Worm (Caenorhabditis elegans): ENCODE results near the gene ceh-16.

DNA sequence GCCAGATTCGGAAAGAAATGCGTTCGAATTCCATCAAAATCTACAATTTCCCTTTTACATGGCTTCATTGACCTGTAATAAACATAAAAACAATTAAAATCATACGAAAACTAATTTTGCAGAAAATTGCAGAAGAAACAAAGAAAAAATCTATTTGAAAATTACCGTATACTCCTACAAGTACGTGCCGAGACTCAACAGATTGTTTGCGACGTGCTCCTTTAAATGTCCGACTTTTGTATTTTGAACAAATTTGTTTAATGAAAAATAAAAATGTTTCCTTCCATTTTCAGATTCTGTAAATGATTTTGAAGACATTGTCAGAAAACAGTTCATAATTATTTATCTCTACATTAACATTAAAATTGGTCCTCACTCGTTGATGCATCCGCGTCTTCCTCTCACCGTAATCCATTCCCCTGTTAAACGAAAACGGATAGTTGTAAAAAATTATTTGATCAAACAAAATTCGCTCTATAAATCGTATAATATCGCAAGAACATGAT, 52.5 kb downstream of the ceh-16 start, which contains the start of gene pgl-2:
- TF ChIP-seq ztf-29 (GFP tag; IDR thresholded peaks at IDR 0.05) (no peak), med-1 (GFP tag; optimal IDR thresholded peaks at IDR 0.05; ENCODE audit: insufficient read depth) (no peak), cog-1 (tag; optimal IDR thresholded peaks at IDR 0.05) (no peak), flt-1 (GFP tag; IDR thresholded peaks at IDR 0.05) (no peak), ztf-23 (GFP tag; IDR thresholded peaks at IDR 0.05) (no peak), ref-1 (GFP tag; conservative IDR thresholded peaks at IDR 0.05) (no peak), tab-1 (GFP tag; IDR thresholded peaks at IDR 0.05) (no peak), T22C8.4 (GFP tag; IDR thresholded peaks at IDR 0.05) (no peak), klf-2 (GFP tag; conservative IDR thresholded peaks at IDR 0.05) (no peak)

Measured in whole organism, midembryonic.